Worm (Caenorhabditis elegans) whole organism, midembryonic: Measurements from ENCODE around the gene ZK1098.6.

Source experiments
- cog-1 ChIP-seq: sonication (generic microtip); optimal IDR thresholded peaks from 2 replicates; lab custom pipeline; 2016; ENCODE audit warnings: missing genetic modification characterization, missing compliant biosample characterization
- ztf-23 ChIP-seq: fragments of 200-800 bp; sonication (Bioruptor generic); IDR thresholded peaks from 2 replicates; pipeline ENCODE4 v1.3.6; 2022; ENCODE audit warnings: missing genetic modification reagents, missing genetic modification characterization, missing compliant biosample characterization
- ztf-29 ChIP-seq: fragments of 200-800 bp; sonication (Bioruptor generic); IDR thresholded peaks from 2 replicates; pipeline ENCODE4 v1.3.6; 2022; ENCODE audit warnings: missing genetic modification reagents, missing genetic modification characterization, missing compliant biosample characterization

- no peak for TF ChIP-seq cog-1 (tag; lab: Kevin White, UChicago)
- TF ChIP-seq ztf-29 (GFP tag; lab: Robert Waterston, UW): no peak
- TF ChIP-seq ztf-23 (GFP tag; lab: Robert Waterston, UW): no peak
These were observed 11.8 kb downstream of the ZK1098.6 start, which contains the start of gene ZK1098.3 for ce11 chrIII:9538655-9539155.
